Fruit fly (Drosophila melanogaster): Measurements from ENCODE around the gene Uxs.

Gene Uxs

DNA sequence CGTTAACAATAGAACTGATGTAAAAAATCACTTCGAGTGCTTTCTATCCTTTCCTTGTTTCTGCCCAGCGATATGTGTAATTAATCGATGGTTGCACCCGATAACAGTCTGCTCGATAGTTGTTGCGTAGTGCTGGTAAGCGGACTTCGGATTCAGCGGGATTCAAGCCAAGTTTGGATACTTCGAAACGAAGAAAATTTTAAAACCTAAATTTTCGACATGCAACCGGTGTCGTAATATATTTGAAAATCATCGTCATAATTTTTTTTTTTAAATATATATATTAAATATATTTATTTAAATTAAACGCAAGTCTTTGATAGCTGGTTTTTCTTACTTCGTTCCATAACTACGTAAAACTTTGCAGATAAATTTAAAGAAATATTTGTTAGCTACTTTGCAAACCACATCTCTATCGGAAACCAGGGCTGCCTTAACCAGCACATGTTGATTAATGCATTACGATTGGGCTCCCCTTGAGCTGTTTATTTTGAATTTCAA is 17.1 kb downstream of the Uxs start, which contains the start of the genes UbcE2M and Dhps (continued):
- TF ChIP-seq CG13624 (GFP tag; optimal IDR thresholded peaks at IDR 0.05) (peak; percentile 31), CG12391 (tag; optimal IDR thresholded peaks at IDR 0.05) (peak; percentile 87), CG5245 (GFP tag; optimal IDR thresholded peaks at IDR 0.05) (no peak), psq (GFP tag; optimal IDR thresholded peaks at IDR 0.05) (peak; percentile 54), CG4404 (GFP tag; IDR thresholded peaks at IDR 0.05) (peak; percentile 62), C15 (GFP tag; IDR thresholded peaks at IDR 0.05) (no peak), CG11398 (GFP tag; optimal IDR thresholded peaks at IDR 0.05) (no peak), Fer3 (tag; optimal IDR thresholded peaks at IDR 0.05) (peak; percentile 76), sisA (GFP tag; IDR thresholded peaks at IDR 0.05) (peak; percentile 65), CG17568 (GFP tag; optimal IDR thresholded peaks at IDR 0.05) (no peak), Oli (tag; optimal IDR thresholded peaks at IDR 0.05) (peak; percentile 65), sens (GFP tag) (peak; percentile 18), croc (GFP tag; conservative IDR thresholded peaks at IDR 0.05) (peak; percentile 57), tx (GFP tag; optimal IDR thresholded peaks at IDR 0.05) (peak; percentile 10), B-H1 (GFP tag; IDR thresholded peaks at IDR 0.05) (peak; percentile 33; the same call in 1 of the 3 replicates), tgo (GFP tag; IDR thresholded peaks at IDR 0.05) (peak; percentile 71), CG11695 (GFP tag; IDR thresholded peaks at IDR 0.05) (no peak), jumu (GFP tag; optimal IDR thresholded peaks at IDR 0.05) (peak; percentile 43), CG10462 (GFP tag; optimal IDR thresholded peaks at IDR 0.05) (no peak), pnt (GFP tag; optimal IDR thresholded peaks at IDR 0.05) (peak; percentile 56), pan (optimal IDR thresholded peaks at IDR 0.05) (no peak), pan (GFP tag; optimal IDR thresholded peaks at IDR 0.05 in 1 of 2, IDR thresholded peaks at IDR 0.05 in 1 of 2) (peak in 1 of 2 experiments; percentile 57), CG33557 (GFP tag; optimal IDR thresholded peaks at IDR 0.05) (peak; percentile 66), NFAT (GFP tag; IDR thresholded peaks at IDR 0.05) (peak; percentile 62), Dek (tag; optimal IDR thresholded peaks at IDR 0.05) (peak; percentile 80), crol (GFP tag; IDR thresholded peaks at IDR 0.05) (no peak), Dp (GFP tag; optimal IDR thresholded peaks at IDR 0.05) (peak; percentile 36), Jarid2 (GFP tag; optimal IDR thresholded peaks at IDR 0.05) (no peak), Neu2 (GFP tag; optimal IDR thresholded peaks at IDR 0.05; ENCODE audit: borderline replicate concordance) (no peak), NfI (GFP tag; optimal IDR thresholded peaks at IDR 0.05) (peak; percentile 77), TFAM (GFP tag; optimal IDR thresholded peaks at IDR 0.05) (no peak), CG6254 (GFP tag; optimal IDR thresholded peaks at IDR 0.05) (peak; percentile 20), HmgD (GFP tag; optimal IDR thresholded peaks at IDR 0.05) (peak; percentile 32), CG10654 (GFP tag; optimal IDR thresholded peaks at IDR 0.05) (peak; percentile 57), CG11560 (tag; IDR thresholded peaks at IDR 0.05) (no peak; the same call in 2 of the 3 replicates), CG10274 (GFP tag; optimal IDR thresholded peaks at IDR 0.05) (peak; percentile 8), CG6654 (GFP tag; optimal IDR thresholded peaks at IDR 0.05) (peak; percentile 3), bcd (GFP tag; optimal IDR thresholded peaks at IDR 0.05) (peak; percentile 53), Sry-δ (GFP tag; optimal IDR thresholded peaks at IDR 0.05) (peak; percentile 67), CG1233 (GFP tag; optimal IDR thresholded peaks at IDR 0.05) (peak; percentile 68), zfh2 (GFP tag; optimal IDR thresholded peaks at IDR 0.05) (peak; percentile 80), caup (GFP tag; optimal IDR thresholded peaks at IDR 0.05; ENCODE audit: severe bottlenecking) (peak; percentile 36), CG6689 (GFP tag; IDR thresholded peaks at IDR 0.05) (peak; percentile 61), sim (GFP tag; IDR thresholded peaks at IDR 0.05) (no peak), CG5953 (GFP tag; IDR thresholded peaks at IDR 0.05) (no peak), Vsx1 (GFP tag; optimal IDR thresholded peaks at IDR 0.05) (no peak), knrl (GFP tag; IDR thresholded peaks at IDR 0.05; ENCODE audit: partially characterized antibody) (peak; percentile 83), p53 (GFP tag; optimal IDR thresholded peaks at IDR 0.05) (no peak), run (tag; optimal IDR thresholded peaks at IDR 0.05) (no peak), CG13775 (GFP tag; optimal IDR thresholded peaks at IDR 0.05) (peak; percentile 85), CG8388 (GFP tag; optimal IDR thresholded peaks at IDR 0.05) (peak; percentile 66)

All from whole organism, embryonic.